Fruit fly (Drosophila melanogaster): Measurements from ENCODE around the gene Wdr82.

The Wdr82 gene

DNA sequence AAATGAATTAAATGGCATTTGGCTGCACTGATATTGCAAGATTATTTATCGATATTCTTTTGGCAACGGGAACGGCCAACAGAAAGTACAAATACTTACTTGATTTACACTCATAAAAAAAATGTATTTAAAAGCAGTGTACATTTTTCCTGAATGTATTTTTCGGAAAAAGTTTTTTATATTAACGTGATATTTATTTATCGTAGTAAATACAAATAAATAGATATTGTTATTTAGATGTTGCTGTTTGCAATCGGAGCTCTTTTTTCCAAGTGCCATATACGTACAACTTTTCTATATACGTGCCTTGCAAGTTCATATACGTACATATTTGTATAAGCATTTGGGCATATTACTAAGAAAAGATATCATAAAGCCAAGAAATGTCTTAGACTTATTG lies 22.9 kb upstream of the Wdr82 start:
- TF ChIP-seq Dfd (GFP tag; optimal IDR thresholded peaks at IDR 0.05): no peak
- no peak for TF ChIP-seq GATAd (GFP tag; optimal IDR thresholded peaks at IDR 0.05)
- no peak for TF ChIP-seq woc (GFP tag; optimal IDR thresholded peaks at IDR 0.05)
- TF ChIP-seq rgr (GFP tag; optimal IDR thresholded peaks at IDR 0.05): peak; percentile 44
- no peak for TF ChIP-seq jim (GFP tag; optimal IDR thresholded peaks at IDR 0.05)
- TF ChIP-seq psq (GFP tag; optimal IDR thresholded peaks at IDR 0.05): peak; percentile 36
- no peak for TF ChIP-seq br (GFP tag; optimal IDR thresholded peaks at IDR 0.05)
- TF ChIP-seq foxo (GFP tag; optimal IDR thresholded peaks at IDR 0.05): peak in 1 of 2 experiments; percentile 71
- peak; percentile 65 for TF ChIP-seq h (GFP tag; optimal IDR thresholded peaks at IDR 0.05)
- peak; percentile 5 for TF ChIP-seq dmrt93B (GFP tag; optimal IDR thresholded peaks at IDR 0.05)
- TF ChIP-seq fru (GFP tag; optimal IDR thresholded peaks at IDR 0.05): peak; percentile 29
- peak; percentile 60 for TF ChIP-seq HLH106 (tag; optimal IDR thresholded peaks at IDR 0.05)
- peak; percentile 26 for TF ChIP-seq OdsH (GFP tag; optimal IDR thresholded peaks at IDR 0.05)
- no peak for TF ChIP-seq Vsx2 (GFP tag; optimal IDR thresholded peaks at IDR 0.05; ENCODE audit: partially characterized antibody)

DNA sequence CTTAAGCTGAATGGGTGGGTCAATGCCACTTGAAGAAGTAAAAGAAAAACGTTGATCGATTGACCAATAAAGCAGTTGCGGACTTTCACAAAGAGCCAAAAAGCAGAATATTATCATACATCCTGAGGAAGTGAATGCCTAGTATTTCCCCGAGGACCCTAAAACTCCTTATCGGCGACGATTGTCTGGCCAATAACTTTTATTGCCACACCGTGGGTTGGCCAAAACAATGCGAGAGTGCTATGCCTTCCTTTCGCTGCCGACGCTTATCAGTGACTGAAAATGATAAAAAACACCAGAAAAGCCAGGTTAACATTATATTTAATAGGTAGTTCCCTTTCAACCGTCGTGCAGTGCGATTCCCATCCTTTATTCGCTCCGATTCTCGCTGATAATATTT lies 22.4 kb upstream of the Wdr82 start, which contains the start of gene Mur29B:
Gene Mur29B, plus strand, starts transcription at position 324 of the 400 bp plus-strand sequence.
- peak; percentile 2 for TF ChIP-seq br (GFP tag; optimal IDR thresholded peaks at IDR 0.05)
- peak; percentile 22 for TF ChIP-seq CrebA (GFP tag; optimal IDR thresholded peaks at IDR 0.05; ENCODE audit: borderline replicate concordance)
- no peak for TF ChIP-seq HLH106 (tag; optimal IDR thresholded peaks at IDR 0.05)
- no peak for TF ChIP-seq CG9705 (GFP tag; optimal IDR thresholded peaks at IDR 0.05)
- TF ChIP-seq sage (GFP tag; optimal IDR thresholded peaks at IDR 0.05): no peak
- TF ChIP-seq Myc (optimal IDR thresholded peaks at IDR 0.05): no peak
- TF ChIP-seq Mio (GFP tag; optimal IDR thresholded peaks at IDR 0.05): no peak
- no peak for TF ChIP-seq Rel (GFP tag; optimal IDR thresholded peaks at IDR 0.05)
- peak; percentile 92 for TF ChIP-seq Rel (tag; optimal IDR thresholded peaks at IDR 0.05)
- no peak for TF ChIP-seq tai (GFP tag; optimal IDR thresholded peaks at IDR 0.05)
- no peak for TF ChIP-seq GATAd (GFP tag; optimal IDR thresholded peaks at IDR 0.05)
- no peak for TF ChIP-seq dl (GFP tag; optimal IDR thresholded peaks at IDR 0.05; ENCODE audit: insufficient read depth in 1 of 2, partially characterized antibody in 2 of 2)
- peak; percentile 29 for TF ChIP-seq Hr83 (GFP tag; optimal IDR thresholded peaks at IDR 0.05; ENCODE audit: poor library complexity, severe bottlenecking)
- TF ChIP-seq Jra (GFP tag; optimal IDR thresholded peaks at IDR 0.05): no peak

dm6 chr2L:8355419-8355818 lies 18.8 kb upstream of the Wdr82 start:
- TF ChIP-seq dl (GFP tag; optimal IDR thresholded peaks at IDR 0.05; ENCODE audit: insufficient read depth in 1 of 2, partially characterized antibody in 2 of 2): no peak
- no peak for TF ChIP-seq sage (GFP tag; optimal IDR thresholded peaks at IDR 0.05)
- TF ChIP-seq jim (GFP tag; optimal IDR thresholded peaks at IDR 0.05): no peak
- TF ChIP-seq Dfd (GFP tag; optimal IDR thresholded peaks at IDR 0.05): no peak
- TF ChIP-seq sv (GFP tag; optimal IDR thresholded peaks at IDR 0.05): no peak
- no peak for TF ChIP-seq lola (GFP tag; optimal IDR thresholded peaks at IDR 0.05)
- TF ChIP-seq Sp1 (GFP tag; optimal IDR thresholded peaks at IDR 0.05): no peak
- no peak for TF ChIP-seq dmrt93B (GFP tag; optimal IDR thresholded peaks at IDR 0.05)
- no peak for TF ChIP-seq N (GFP tag; optimal IDR thresholded peaks at IDR 0.05)
- TF ChIP-seq Dif (GFP tag; optimal IDR thresholded peaks at IDR 0.05; ENCODE audit: partially characterized antibody): no peak
- TF ChIP-seq Vsx2 (GFP tag; optimal IDR thresholded peaks at IDR 0.05; ENCODE audit: partially characterized antibody): no peak
- TF ChIP-seq HLH106 (tag; optimal IDR thresholded peaks at IDR 0.05): no peak
- TF ChIP-seq CrebA (GFP tag; optimal IDR thresholded peaks at IDR 0.05; ENCODE audit: borderline replicate concordance): no peak
- TF ChIP-seq Hr83 (GFP tag; optimal IDR thresholded peaks at IDR 0.05; ENCODE audit: poor library complexity, severe bottlenecking): no peak
- TF ChIP-seq Hr78 (GFP tag; optimal IDR thresholded peaks at IDR 0.05): no peak
- TF ChIP-seq tai (GFP tag; optimal IDR thresholded peaks at IDR 0.05): no peak
- TF ChIP-seq h (GFP tag; optimal IDR thresholded peaks at IDR 0.05): no peak

DNA sequence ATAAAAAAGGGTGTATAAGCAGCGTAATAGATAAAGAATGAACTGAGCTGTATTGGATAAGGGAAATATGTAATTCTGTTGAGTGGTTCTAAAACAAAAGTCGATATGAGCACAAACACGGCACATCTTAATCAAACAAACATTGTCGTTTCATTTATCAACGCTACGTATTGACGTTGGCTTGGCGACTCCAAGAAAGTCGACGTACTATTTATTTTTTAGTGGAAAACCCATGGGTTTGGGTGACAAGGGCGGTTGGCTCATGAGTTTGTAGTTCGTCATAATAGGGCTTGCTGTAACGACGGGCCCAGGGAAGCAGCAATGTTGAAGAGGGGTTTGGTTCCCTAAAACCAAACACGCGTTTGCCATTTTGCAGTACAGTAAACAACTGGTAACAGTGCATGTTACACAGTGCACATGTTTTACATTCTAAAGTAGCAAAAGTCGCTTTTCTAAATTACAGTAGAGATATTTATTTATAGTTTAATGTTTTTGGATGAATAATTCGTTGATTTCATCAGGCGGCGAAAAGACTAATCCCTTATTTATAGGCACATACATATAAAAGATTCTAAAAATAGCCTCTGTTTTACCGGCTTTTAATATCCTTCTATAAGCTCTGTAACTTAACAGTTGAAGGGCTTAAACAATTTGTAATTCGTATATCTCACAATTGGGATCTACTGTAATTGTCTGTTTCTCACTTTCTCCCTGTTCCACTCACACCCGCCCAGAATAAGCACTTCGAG lies 12.9 kb upstream of the Wdr82 start:
- TF ChIP-seq CG9705 (GFP tag; optimal IDR thresholded peaks at IDR 0.05) (peak; percentile 7), foxo (GFP tag; optimal IDR thresholded peaks at IDR 0.05) (peak in 1 of 2 experiments; percentile 49), ey (GFP tag; optimal IDR thresholded peaks at IDR 0.05) (peak; percentile 64), OdsH (GFP tag; optimal IDR thresholded peaks at IDR 0.05) (peak; percentile 36), Sp1 (GFP tag; optimal IDR thresholded peaks at IDR 0.05) (peak; percentile 33), psq (GFP tag; optimal IDR thresholded peaks at IDR 0.05) (peak; percentile 59), woc (GFP tag; optimal IDR thresholded peaks at IDR 0.05) (peak; percentile 35), dmrt93B (GFP tag; optimal IDR thresholded peaks at IDR 0.05) (peak; percentile 28), h (GFP tag; optimal IDR thresholded peaks at IDR 0.05) (peak; percentile 70), HLH106 (tag; optimal IDR thresholded peaks at IDR 0.05) (peak; percentile 59), Hnf4 (GFP tag; optimal IDR thresholded peaks at IDR 0.05) (peak; percentile 1), br (GFP tag; optimal IDR thresholded peaks at IDR 0.05) (peak; percentile 46), GATAd (GFP tag; optimal IDR thresholded peaks at IDR 0.05) (no peak), fru (GFP tag; optimal IDR thresholded peaks at IDR 0.05) (peak; percentile 75), Hr78 (GFP tag; optimal IDR thresholded peaks at IDR 0.05) (no peak), CG32264 (GFP tag; optimal IDR thresholded peaks at IDR 0.05) (no peak), rgr (GFP tag; optimal IDR thresholded peaks at IDR 0.05) (peak; percentile 17), Mio (GFP tag; optimal IDR thresholded peaks at IDR 0.05) (no peak)
